Worm (Caenorhabditis elegans) whole organism, L2 larva: Measurements from ENCODE around the gene mbr-1.

Source experiments
- C34F6.9 ChIP-seq: fragments of 150-350 bp; optimal IDR thresholded peaks from 2 replicates; lab custom pipeline; 2014; ENCODE audit warnings: missing biosample characterization, missing genetic modification characterization
- F13H6.1 ChIP-seq: sonication (generic microtip); optimal IDR thresholded peaks from 2 replicates; lab custom pipeline; 2016; ENCODE audit warnings: missing genetic modification characterization, missing compliant biosample characterization
- R02D3.7 ChIP-seq: fragments of 150-350 bp; optimal IDR thresholded peaks from 2 replicates; lab custom pipeline; 2014; ENCODE audit warnings: missing biosample characterization, missing genetic modification characterization
- ZK546.5 ChIP-seq: sonication (generic microtip); optimal IDR thresholded peaks from 2 replicates; lab custom pipeline; 2017; ENCODE audit warnings: missing biosample characterization, missing genetic modification characterization
- alr-1 ChIP-seq: fragments of 150-350 bp; optimal IDR thresholded peaks from 2 replicates; lab custom pipeline; 2014; ENCODE audit warnings: missing biosample characterization, missing genetic modification characterization
- ama-1 ChIP-seq: fragments of 150-350 bp; optimal IDR thresholded peaks from 2 replicates; lab custom pipeline; 2018; ENCODE audit warnings: inconsistent platforms
- blmp-1 ChIP-seq: sonication (generic microtip); optimal IDR thresholded peaks from 2 replicates; lab custom pipeline; 2017; ENCODE audit warnings: missing genetic modification characterization, mild to moderate bottlenecking, missing compliant biosample characterization, antibody characterized with exemption, moderate library complexity; ENCODE audit not compliant: insufficient read depth
- ceh-16 ChIP-seq: fragments of 150-350 bp; optimal IDR thresholded peaks from 2 replicates; lab custom pipeline; 2014; ENCODE audit warnings: missing biosample characterization, missing genetic modification characterization
- ceh-82 ChIP-seq: fragments of 150-350 bp; optimal IDR thresholded peaks from 2 replicates; lab custom pipeline; 2014; ENCODE audit warnings: missing biosample characterization, missing genetic modification characterization
- crh-2 ChIP-seq: sonication (generic microtip); optimal IDR thresholded peaks from 2 replicates; lab custom pipeline; 2017; ENCODE audit warnings: missing biosample characterization, missing genetic modification characterization
- dmd-4 ChIP-seq: sonication (generic microtip); optimal IDR thresholded peaks from 2 replicates; lab custom pipeline; 2017; ENCODE audit warnings: missing biosample characterization, missing genetic modification characterization
- elt-1 ChIP-seq: fragments of 150-350 bp; optimal IDR thresholded peaks from 2 replicates; lab custom pipeline; 2014; ENCODE audit warnings: missing biosample characterization, missing genetic modification characterization
- fos-1 ChIP-seq: fragments of 150-350 bp; optimal IDR thresholded peaks from 2 replicates; lab custom pipeline; 2014; ENCODE audit warnings: missing biosample characterization, missing genetic modification characterization
- gmeb-1 ChIP-seq: fragments of 150-350 bp; optimal IDR thresholded peaks from 2 replicates; lab custom pipeline; 2014; ENCODE audit warnings: missing biosample characterization, missing genetic modification characterization
- lin-11 ChIP-seq: fragments of 150-350 bp; sonication (generic microtip); optimal IDR thresholded peaks from 2 replicates; lab custom pipeline; 2014; ENCODE audit warnings: missing biosample characterization, missing genetic modification characterization, inconsistent platforms, mixed read lengths
- lin-13 ChIP-seq: fragments of 150-350 bp; optimal IDR thresholded peaks from 2 replicates; lab custom pipeline; 2014; ENCODE audit warnings: missing biosample characterization, missing genetic modification reagents, missing genetic modification characterization
- lin-39 ChIP-seq: fragments of 150-350 bp; optimal IDR thresholded peaks from 2 replicates; lab custom pipeline; 2014; ENCODE audit warnings: missing biosample characterization, missing genetic modification reagents, missing genetic modification characterization
- lsy-2 ChIP-seq, 2 experiments: fragments of 150-350 bp in 1 of 2; sonication (generic microtip) in 1 of 2; optimal IDR thresholded peaks; 2 replicates each; lab custom pipeline; 2014 to 2017; ENCODE audit warnings: missing biosample characterization in 2 of 2, missing genetic modification characterization in 2 of 2
- mab-5 ChIP-seq: fragments of 150-350 bp; optimal IDR thresholded peaks from 2 replicates; lab custom pipeline; 2014; ENCODE audit warnings: missing biosample characterization, missing genetic modification characterization
- mbf-1 ChIP-seq: sonication (generic microtip); optimal IDR thresholded peaks from 2 replicates; lab custom pipeline; 2017; ENCODE audit warnings: missing biosample characterization, missing genetic modification characterization
- nhr-10 ChIP-seq: sonication (generic microtip); optimal IDR thresholded peaks from 2 replicates; lab custom pipeline; 2017; ENCODE audit warnings: missing biosample characterization, missing genetic modification characterization
- nhr-12 ChIP-seq: fragments of 150-350 bp; optimal IDR thresholded peaks from 2 replicates; lab custom pipeline; 2014; ENCODE audit warnings: missing biosample characterization, missing genetic modification characterization
- nhr-129 ChIP-seq: fragments of 150-350 bp; optimal IDR thresholded peaks from 2 replicates; lab custom pipeline; 2014; ENCODE audit warnings: missing biosample characterization, missing genetic modification characterization
- nhr-23 ChIP-seq: fragments of 150-350 bp; optimal IDR thresholded peaks from 2 replicates; lab custom pipeline; 2014; ENCODE audit warnings: missing biosample characterization, missing genetic modification reagents, missing genetic modification characterization
- nhr-237 ChIP-seq: fragments of 150-350 bp; optimal IDR thresholded peaks from 2 replicates; lab custom pipeline; 2014; ENCODE audit warnings: missing biosample characterization, missing genetic modification characterization
- nhr-25 ChIP-seq: fragments of 150-350 bp; sonication (generic microtip); optimal IDR thresholded peaks from 3 replicates; lab custom pipeline; 2014; ENCODE audit warnings: missing biosample characterization, missing genetic modification characterization
- nhr-77 ChIP-seq: fragments of 150-350 bp; optimal IDR thresholded peaks from 2 replicates; lab custom pipeline; 2014; ENCODE audit warnings: missing biosample characterization, missing genetic modification characterization
- sem-4 ChIP-seq: fragments of 150-350 bp; optimal IDR thresholded peaks from 2 replicates; lab custom pipeline; 2014; ENCODE audit warnings: missing biosample characterization, missing genetic modification reagents, missing genetic modification characterization
- skn-1 ChIP-seq: sonication (generic microtip); optimal IDR thresholded peaks from 2 replicates; lab custom pipeline; 2017; ENCODE audit warnings: missing biosample characterization, missing genetic modification characterization
- sma-3 ChIP-seq: sonication (generic microtip); optimal IDR thresholded peaks from 2 replicates; lab custom pipeline; 2016; ENCODE audit warnings: missing genetic modification reagents, missing genetic modification characterization, missing compliant biosample characterization
- sma-9 ChIP-seq, 2 experiments: fragments of 150-350 bp in 1 of 2; sonication (generic microtip) in 1 of 2; optimal IDR thresholded peaks; 2 replicates each; lab custom pipeline; 2014 to 2016; ENCODE audit warnings: missing genetic modification characterization in 2 of 2, mild to moderate bottlenecking in 1 of 2, missing biosample characterization in 1 of 2, missing compliant biosample characterization in 1 of 2, missing genetic modification reagents in 1 of 2, moderate library complexity in 1 of 2
- snpc-4 ChIP-seq: fragments of 150-350 bp; optimal IDR thresholded peaks from 2 replicates; lab custom pipeline; 2014; ENCODE audit warnings: missing biosample characterization, missing genetic modification characterization
- unc-39 ChIP-seq: fragments of 150-350 bp; optimal IDR thresholded peaks from 2 replicates; lab custom pipeline; 2014; ENCODE audit warnings: missing biosample characterization, missing genetic modification characterization
- unc-55 ChIP-seq: fragments of 150-350 bp; sonication (generic microtip); optimal IDR thresholded peaks from 3 replicates; lab custom pipeline; 2014; ENCODE audit warnings: missing biosample characterization, missing genetic modification reagents, missing genetic modification characterization
- unc-62 ChIP-seq: fragments of 150-350 bp; optimal IDR thresholded peaks from 2 replicates; lab custom pipeline; 2014; ENCODE audit warnings: missing biosample characterization, missing genetic modification reagents, missing genetic modification characterization
- zag-1 ChIP-seq: fragments of 150-350 bp; optimal IDR thresholded peaks from 2 replicates; lab custom pipeline; 2014; ENCODE audit warnings: missing biosample characterization, missing genetic modification characterization
- ztf-1 ChIP-seq: fragments of 200-800 bp; sonication (Bioruptor generic); conservative IDR thresholded peaks from 2 replicates; pipeline ENCODE4 v1.3.6; 2022; ENCODE audit warnings: missing genetic modification characterization, missing compliant biosample characterization
- ztf-11 ChIP-seq: sonication (generic microtip); optimal IDR thresholded peaks from 2 replicates; lab custom pipeline; 2017; ENCODE audit warnings: missing biosample characterization, missing genetic modification characterization
- ztf-4 ChIP-seq: fragments of 150-350 bp; optimal IDR thresholded peaks from 2 replicates; lab custom pipeline; 2014; ENCODE audit warnings: missing biosample characterization, missing genetic modification characterization

mbr-1 gene

ce11 chrX:10711769-10712168, 10.1 kb downstream of the mbr-1 start, which contains the start of gene rhgf-1:
rhgf-1 (minus strand) TSS chrX:10711869.
- TF ChIP-seq nhr-77 (tag; lab: Kevin White, UChicago) (no peak), nhr-10 (tag; lab: Kevin White, UChicago) (no peak), elt-1 (tag; lab: Kevin White, UChicago) (no peak), skn-1 (tag; lab: Kevin White, UChicago) (no peak), ama-1 (lab: Kevin White, UChicago) (no peak), nhr-129 (no peak), unc-62 (no peak), lin-11 (tag; lab: Kevin White, UChicago) (no peak), ceh-82 (tag; lab: Kevin White, UChicago) (no peak), ztf-1 (no peak)

ce11 chrX:10704329-10704728, 17.5 kb downstream of the mbr-1 start:
- TF ChIP-seq sma-3 (GFP tag; lab: Kevin White, UChicago): no peak
- TF ChIP-seq gmeb-1 (tag; lab: Kevin White, UChicago): no peak
- TF ChIP-seq nhr-237 (tag; lab: Kevin White, UChicago): no peak
- no peak for TF ChIP-seq sma-9 (GFP tag; optimal IDR thresholded peaks at IDR 0.05; lab: Kevin White, UChicago)
- no peak for TF ChIP-seq sma-9 (tag; optimal IDR thresholded peaks at IDR 0.05; lab: Kevin White, UChicago)
- TF ChIP-seq zag-1 (tag; lab: Kevin White, UChicago): no peak
- TF ChIP-seq ztf-4 (tag; lab: Kevin White, UChicago): no peak
- TF ChIP-seq nhr-23 (tag; lab: Kevin White, UChicago): no peak
- TF ChIP-seq ztf-11: no peak
- no peak for TF ChIP-seq lin-13 (GFP tag; lab: Kevin White, UChicago)
- no peak for TF ChIP-seq nhr-77 (tag; lab: Kevin White, UChicago)
- no peak for TF ChIP-seq ceh-16
- TF ChIP-seq ztf-1: no peak
- no peak for TF ChIP-seq nhr-12
- TF ChIP-seq R02D3.7 (tag; lab: Kevin White, UChicago): no peak
- TF ChIP-seq, all 48 proteins: peak for 0

ce11 chrX:10694933-10695332, 26.9 kb downstream of the mbr-1 start, which contains the start of gene plpp-1.3:
plpp-1.3 (plus strand) TSS chrX:10695312.
- TF ChIP-seq crh-2 (tag; lab: Kevin White, UChicago): peak; percentile 74
- no peak for TF ChIP-seq nhr-77 (tag; lab: Kevin White, UChicago)
- no peak for TF ChIP-seq lsy-2 (tag; optimal IDR thresholded peaks at IDR 0.05; lab: Kevin White, UChicago)
- peak; percentile 32 for TF ChIP-seq F13H6.1 (tag; lab: Kevin White, UChicago)
- TF ChIP-seq C34F6.9 (tag; lab: Kevin White, UChicago): peak; percentile 23
- peak; percentile 47 for TF ChIP-seq fos-1 (tag; lab: Kevin White, UChicago)
- no peak for TF ChIP-seq dmd-4 (tag; lab: Kevin White, UChicago)
- TF ChIP-seq unc-55 (GFP tag; lab: Kevin White, UChicago): peak; percentile 32
- peak; percentile 44 for TF ChIP-seq sma-9 (GFP tag; optimal IDR thresholded peaks at IDR 0.05; lab: Kevin White, UChicago)
- no peak for TF ChIP-seq sma-9 (tag; optimal IDR thresholded peaks at IDR 0.05; lab: Kevin White, UChicago)
- TF ChIP-seq sma-3 (GFP tag; lab: Kevin White, UChicago): peak; percentile 10
- no peak for TF ChIP-seq nhr-129
- TF ChIP-seq nhr-25 (tag; lab: Kevin White, UChicago): peak; percentile 40
- TF ChIP-seq lin-39 (tag; lab: Kevin White, UChicago): no peak

- TF ChIP-seq F13H6.1 (tag; lab: Kevin White, UChicago): no peak
- no peak for TF ChIP-seq lin-39 (tag; lab: Kevin White, UChicago)
- no peak for TF ChIP-seq unc-39 (tag; lab: Kevin White, UChicago)
- no peak for TF ChIP-seq ama-1 (lab: Kevin White, UChicago)
- peak; percentile 56 for TF ChIP-seq sma-9 (GFP tag; optimal IDR thresholded peaks at IDR 0.05; lab: Kevin White, UChicago)
- no peak for TF ChIP-seq sma-9 (tag; optimal IDR thresholded peaks at IDR 0.05; lab: Kevin White, UChicago)
- no peak for TF ChIP-seq lsy-2 (tag; optimal IDR thresholded peaks at IDR 0.05; lab: Kevin White, UChicago)
- no peak for TF ChIP-seq mbf-1 (tag; lab: Kevin White, UChicago)
- TF ChIP-seq R02D3.7 (tag; lab: Kevin White, UChicago): no peak
These were observed 27.6 kb downstream of the mbr-1 start for ce11 chrX:10694248-10694647.

- TF ChIP-seq nhr-12 (no peak), sem-4 (tag; lab: Kevin White, UChicago) (no peak), nhr-10 (tag; lab: Kevin White, UChicago) (no peak), ZK546.5 (tag; lab: Kevin White, UChicago) (no peak), ztf-1 (no peak), nhr-23 (tag; lab: Kevin White, UChicago) (no peak), unc-62 (no peak), nhr-129 (no peak), alr-1 (tag; lab: Kevin White, UChicago) (no peak), ama-1 (lab: Kevin White, UChicago) (no peak), unc-55 (GFP tag; lab: Kevin White, UChicago) (no peak), ceh-16 (no peak), F13H6.1 (tag; lab: Kevin White, UChicago) (no peak), mab-5 (tag; lab: Kevin White, UChicago) (no peak), snpc-4 (tag; lab: Kevin White, UChicago) (no peak), nhr-237 (tag; lab: Kevin White, UChicago) (no peak), blmp-1 (tag; lab: Kevin White, UChicago) (no peak), zag-1 (tag; lab: Kevin White, UChicago) (no peak), crh-2 (tag; lab: Kevin White, UChicago) (no peak)
These were observed 29.8 kb downstream of the mbr-1 start for ce11 chrX:10692057-10692456.
